Fruit fly (Drosophila melanogaster) whole organism: ENCODE measurements around the gene Alp12.

ENCODE experiments used
- CG8478 ChIP-seq: fragments of >200 bp; optimal IDR thresholded peaks from 2 replicates; lab custom pipeline; 2018; ENCODE audit warnings: inconsistent platforms
- Dll ChIP-seq: fragments of >200 bp; optimal IDR thresholded peaks from 2 replicates; lab custom pipeline; 2017
- EcR ChIP-seq, 2 experiments: fragments of >200 bp; optimal IDR thresholded peaks; 2 replicates each; lab custom pipeline; 2017; ENCODE audit warnings: missing biosample characterization in 2 of 2, missing genetic modification characterization in 2 of 2, missing genetic modification reagents in 2 of 2
- pan ChIP-seq: fragments of >200 bp; optimal IDR thresholded peaks from 2 replicates; lab custom pipeline; 2017
- psq ChIP-seq: fragments of >200 bp; optimal IDR thresholded peaks from 2 replicates; lab custom pipeline; 2017
- usp ChIP-seq: fragments of >200 bp; optimal IDR thresholded peaks from 2 replicates; lab custom pipeline; 2017; ENCODE audit warnings: missing biosample characterization, missing genetic modification characterization, mixed read lengths

Alp12 gene

DNA sequence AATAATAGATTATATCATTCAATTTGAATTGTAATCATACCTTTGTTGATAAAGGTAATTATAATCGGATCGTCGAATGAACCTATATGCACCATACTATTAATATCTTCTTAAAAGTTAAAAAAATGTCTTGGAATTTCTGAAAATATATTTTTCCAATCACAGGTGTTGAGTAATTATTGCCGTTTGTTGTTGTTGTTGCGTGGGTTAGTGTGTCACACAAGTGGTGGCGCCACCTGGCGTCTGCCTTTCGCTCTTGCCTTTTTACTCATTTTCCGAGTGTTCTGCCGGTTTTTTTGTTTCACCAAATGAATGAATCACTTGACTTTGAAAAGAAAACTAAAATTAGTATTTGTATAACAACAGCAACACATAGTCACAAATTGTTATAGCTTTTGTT is 8.7 kb upstream of the Alp12 start:
- no peak for TF ChIP-seq CG8478 (lab: Kevin White, UChicago)
- no peak for TF ChIP-seq psq (lab: Kevin White, UChicago)
- TF ChIP-seq Dll (lab: Kevin White, UChicago) = no peak
- TF ChIP-seq EcR (GFP tag; optimal IDR thresholded peaks at IDR 0.05; lab: Kevin White, UChicago) = no peak
- TF ChIP-seq usp (GFP tag; lab: Kevin White, UChicago) = no peak
- no peak for TF ChIP-seq pan

DNA sequence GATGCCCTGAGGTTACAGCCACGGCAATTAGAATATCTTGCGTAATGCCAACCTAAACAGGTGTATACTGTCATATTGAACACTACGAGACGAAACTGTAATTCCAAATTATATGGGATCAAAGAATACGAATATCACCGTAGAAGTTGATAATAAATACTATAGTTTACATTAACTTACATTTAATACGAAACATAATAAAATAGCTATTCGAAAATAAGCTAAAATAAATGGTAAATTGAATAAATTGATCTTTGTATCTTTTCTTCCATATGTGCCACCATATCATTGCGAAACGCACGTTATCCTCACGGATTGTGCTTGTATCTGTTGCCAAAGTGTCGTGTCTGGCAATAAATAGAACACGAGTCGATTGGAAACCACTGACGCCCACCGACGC is 8.0 kb upstream of the Alp12 start:
- no peak for TF ChIP-seq Dll (lab: Kevin White, UChicago)
- TF ChIP-seq CG8478 (lab: Kevin White, UChicago) = no peak
- no peak for TF ChIP-seq EcR (GFP tag; optimal IDR thresholded peaks at IDR 0.05; lab: Kevin White, UChicago)
- no peak for TF ChIP-seq usp (GFP tag; lab: Kevin White, UChicago)
- no peak for TF ChIP-seq pan
- TF ChIP-seq psq (lab: Kevin White, UChicago) = no peak

DNA sequence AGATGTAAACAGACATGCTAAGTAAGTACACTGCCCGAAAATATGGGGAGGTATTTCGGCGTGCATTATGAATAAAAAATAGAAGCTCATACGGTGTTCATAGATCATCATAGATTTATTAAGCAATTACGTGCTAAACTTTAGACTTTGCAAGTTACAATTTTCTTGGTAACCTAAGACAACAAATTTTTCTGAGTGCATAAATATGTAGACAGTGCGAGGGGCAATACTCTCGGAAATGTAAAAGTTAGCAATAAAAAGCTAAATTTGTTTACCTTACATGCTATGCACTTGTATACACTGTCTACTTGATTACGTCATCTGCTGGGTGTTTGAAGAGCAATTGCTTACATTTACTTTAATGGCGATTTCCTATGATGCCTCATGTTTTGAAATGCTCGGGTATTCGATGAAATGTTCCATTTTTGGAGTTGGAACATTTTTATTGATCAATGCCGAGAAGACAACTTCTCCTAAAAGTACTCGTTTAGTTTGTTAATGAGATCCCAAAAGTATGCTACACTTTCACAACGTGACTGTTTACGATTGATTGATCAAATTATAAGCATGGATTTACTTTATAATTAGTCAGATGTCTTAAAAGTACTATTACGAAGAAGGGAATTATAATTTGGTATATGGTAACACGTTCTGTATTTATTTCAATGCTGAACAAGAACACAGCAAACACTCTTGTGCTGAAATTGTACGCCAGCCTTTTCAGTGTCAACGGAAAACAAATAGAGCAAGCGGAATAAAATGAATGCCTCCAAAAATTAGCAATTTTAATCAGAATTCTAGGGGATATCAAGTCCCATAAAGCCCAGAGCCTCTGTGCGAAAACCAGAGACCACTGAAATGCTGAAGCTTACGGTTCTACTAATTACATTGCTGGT is 7.0 kb upstream of the Alp12 start, which contains the start of gene Lectin-galC1:
Gene Lectin-galC1 (plus strand): TSS at position 846 of the 896 bp plus-strand sequence.
- TF ChIP-seq usp (GFP tag; lab: Kevin White, UChicago) (no peak), psq (lab: Kevin White, UChicago) (no peak), pan (no peak), Dll (lab: Kevin White, UChicago) (no peak), EcR (GFP tag; optimal IDR thresholded peaks at IDR 0.05; lab: Kevin White, UChicago) (no peak), CG8478 (lab: Kevin White, UChicago) (no peak)

DNA sequence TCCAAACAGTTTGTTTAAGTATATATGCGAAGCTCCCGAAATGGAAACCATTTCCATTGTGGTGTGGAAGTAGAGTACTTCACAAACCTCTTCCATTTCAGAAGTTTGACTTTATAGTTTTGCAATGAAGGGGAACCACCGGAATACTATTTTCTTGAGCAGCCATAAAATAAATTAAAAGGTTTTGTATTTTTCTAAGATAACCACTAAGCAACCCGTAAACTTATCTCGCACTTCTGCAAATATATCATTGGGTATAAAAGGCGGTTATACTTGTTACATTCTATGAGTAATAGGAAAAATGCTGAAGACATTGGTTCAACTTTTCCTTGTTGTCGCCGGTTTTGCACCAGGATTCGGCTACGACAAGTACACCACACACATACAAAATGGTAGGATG is 5.8 kb upstream of the Alp12 start, which contains the start of gene lectin-37Da:
Gene lectin-37Da (plus strand): TSS at position 301 of the 400 bp plus-strand sequence.
- TF ChIP-seq pan (no peak), EcR (GFP tag; optimal IDR thresholded peaks at IDR 0.05; lab: Kevin White, UChicago) (no peak), psq (lab: Kevin White, UChicago) (no peak), CG8478 (lab: Kevin White, UChicago) (no peak), usp (GFP tag; lab: Kevin White, UChicago) (no peak), Dll (lab: Kevin White, UChicago) (no peak)

DNA sequence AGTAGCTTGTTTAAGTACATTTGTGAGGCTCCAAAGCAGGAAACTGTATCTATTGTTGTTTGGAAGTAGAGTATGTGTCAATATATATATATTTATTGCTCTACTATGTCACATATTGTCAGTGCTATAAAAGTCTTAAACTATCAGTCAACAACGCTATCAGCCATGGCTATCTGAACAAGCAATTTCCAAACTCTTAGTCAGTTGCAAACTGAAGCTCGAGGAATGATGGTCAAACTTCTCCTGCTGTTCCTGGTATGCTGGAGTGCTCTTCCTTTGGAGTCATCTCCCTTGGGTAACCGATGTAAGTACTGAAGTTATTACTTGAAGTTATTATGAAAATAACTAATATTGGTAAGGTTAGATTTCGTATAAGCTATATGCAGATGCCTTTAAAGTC is 5.0 kb upstream of the Alp12 start, which contains the start of gene lectin-37Db:
Gene lectin-37Db (plus strand): TSS at position 204 of the 400 bp plus-strand sequence.
- TF ChIP-seq EcR (GFP tag; optimal IDR thresholded peaks at IDR 0.05; lab: Kevin White, UChicago) (no peak), CG8478 (lab: Kevin White, UChicago) (no peak), psq (lab: Kevin White, UChicago) (no peak), Dll (lab: Kevin White, UChicago) (no peak), usp (GFP tag; lab: Kevin White, UChicago) (no peak), pan (no peak)

DNA sequence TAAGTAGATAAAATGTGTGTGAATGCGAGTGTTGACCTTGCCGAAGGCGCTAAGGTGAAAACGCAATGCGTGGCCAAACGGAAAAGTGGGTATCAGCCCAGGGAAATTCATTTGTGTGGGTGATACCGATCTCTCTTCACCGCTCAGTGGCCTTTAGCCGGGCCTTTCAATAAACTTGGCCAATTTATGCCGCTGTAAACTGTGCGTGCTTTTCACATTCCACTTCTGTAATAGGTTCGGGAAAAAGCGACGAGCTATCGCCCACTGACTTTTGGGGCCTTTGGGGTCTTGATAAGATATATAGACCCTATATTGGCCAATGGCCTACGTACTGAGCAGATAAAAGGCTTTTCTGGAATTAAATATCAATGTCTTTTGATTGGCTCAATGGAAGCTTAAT is 2.3 kb upstream of the Alp12 start:
- TF ChIP-seq EcR (GFP tag; optimal IDR thresholded peaks at IDR 0.05; lab: Kevin White, UChicago) (no peak), pan (no peak), Dll (lab: Kevin White, UChicago) (no peak), usp (GFP tag; lab: Kevin White, UChicago) (no peak), CG8478 (lab: Kevin White, UChicago) (no peak), psq (lab: Kevin White, UChicago) (no peak)

DNA sequence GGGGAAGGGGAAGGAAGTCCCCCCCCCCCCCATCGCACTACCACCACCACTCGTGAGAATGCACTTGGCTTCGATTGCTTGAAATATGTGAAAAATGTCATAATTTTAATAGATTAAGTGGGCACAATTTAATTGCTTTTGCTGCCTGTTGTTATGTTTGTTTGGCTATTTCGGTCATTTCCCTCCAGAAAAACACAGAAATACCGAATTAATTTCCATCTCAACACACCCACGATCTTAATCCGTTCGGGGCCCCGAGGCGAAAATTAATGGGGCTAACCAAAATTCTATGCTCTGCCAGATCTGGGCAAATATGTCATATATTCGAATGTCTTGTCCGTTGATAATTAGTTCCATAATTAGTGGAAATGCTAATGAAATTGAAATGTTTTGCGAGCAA is 1.2 kb upstream of the Alp12 start:
- TF ChIP-seq usp (GFP tag; lab: Kevin White, UChicago) (no peak), EcR (GFP tag; optimal IDR thresholded peaks at IDR 0.05; lab: Kevin White, UChicago) (no peak), psq (lab: Kevin White, UChicago) (no peak), pan (no peak), Dll (lab: Kevin White, UChicago) (no peak), CG8478 (lab: Kevin White, UChicago) (no peak)

DNA sequence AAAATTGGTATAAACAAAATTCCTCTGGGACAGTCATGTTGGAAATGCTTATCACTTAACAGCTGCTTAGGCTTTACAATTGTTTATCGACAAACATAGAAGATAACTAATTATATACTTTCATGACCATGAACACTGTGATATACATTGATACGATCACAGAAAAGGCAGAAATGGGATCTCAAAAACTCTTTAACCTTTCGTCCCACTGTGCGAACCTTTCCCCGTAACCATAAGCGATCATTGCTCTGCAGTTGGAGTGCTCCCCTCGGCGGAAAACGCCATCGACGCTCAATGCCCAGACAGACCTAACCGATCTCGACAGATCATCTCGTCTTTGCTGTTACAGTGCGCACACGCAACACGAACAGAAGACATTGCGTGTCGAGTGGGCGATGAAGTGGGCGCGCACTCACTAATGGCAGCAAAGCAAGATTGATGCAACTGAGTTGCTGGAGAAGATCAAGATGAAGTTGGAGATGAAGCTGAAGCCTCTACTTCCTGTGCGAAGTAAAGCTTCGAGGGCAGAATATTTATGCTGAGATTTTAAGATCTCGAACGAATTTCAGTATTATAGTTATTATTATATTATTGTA is 555 bp downstream of the Alp12 start:
- TF ChIP-seq psq (lab: Kevin White, UChicago) (no peak), usp (GFP tag; lab: Kevin White, UChicago) (no peak), Dll (lab: Kevin White, UChicago) (no peak), EcR (GFP tag; optimal IDR thresholded peaks at IDR 0.05; lab: Kevin White, UChicago) (no peak), CG8478 (lab: Kevin White, UChicago) (no peak), pan (no peak)

DNA sequence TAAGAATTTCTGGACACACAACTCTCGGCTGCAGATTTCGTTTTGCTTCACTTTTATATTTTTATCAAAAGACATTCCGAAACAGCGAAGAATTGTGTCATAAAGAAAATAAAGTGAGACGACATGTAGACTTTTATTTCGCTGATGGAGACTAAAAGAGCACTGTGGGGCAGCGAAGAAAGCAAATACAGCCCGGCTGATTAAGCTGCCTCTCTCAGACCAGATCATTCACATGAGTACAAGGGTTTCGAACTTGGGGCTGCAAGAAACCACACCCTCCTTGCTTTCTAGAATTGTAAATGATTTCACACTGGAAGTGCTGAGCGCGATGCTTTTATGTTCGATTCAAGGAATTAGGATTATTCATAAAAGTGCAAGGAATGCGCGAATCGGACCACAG is 1.3 kb downstream of the Alp12 start:
- TF ChIP-seq CG8478 (lab: Kevin White, UChicago) (no peak), pan (no peak), EcR (GFP tag; optimal IDR thresholded peaks at IDR 0.05; lab: Kevin White, UChicago) (no peak), usp (GFP tag; lab: Kevin White, UChicago) (no peak), Dll (lab: Kevin White, UChicago) (no peak), psq (lab: Kevin White, UChicago) (no peak)

DNA sequence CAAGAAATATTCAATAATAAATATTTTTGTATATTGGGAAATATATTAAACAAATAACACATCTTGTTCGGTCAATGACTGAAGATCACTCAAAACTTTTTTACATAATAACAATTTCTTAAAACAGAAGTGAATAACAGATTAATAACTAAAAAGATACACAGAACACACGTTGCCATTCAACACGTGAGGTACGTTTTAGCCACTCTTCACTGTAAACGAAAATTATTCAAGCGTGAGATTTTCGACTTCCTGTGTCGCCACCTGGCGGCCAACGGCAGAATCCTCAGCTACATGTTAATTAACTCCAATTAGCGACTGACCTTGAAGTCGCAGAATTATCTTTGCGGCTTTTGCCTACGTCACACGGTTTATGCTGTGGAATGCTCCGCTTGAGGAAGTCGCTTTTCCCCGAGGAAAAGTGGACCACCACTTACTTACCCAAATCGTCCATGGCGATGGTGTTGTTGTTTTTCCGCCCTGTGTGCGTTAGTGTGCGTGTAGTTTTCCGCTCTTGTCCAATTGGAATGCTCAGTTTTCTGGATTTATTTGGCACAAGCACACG is 2.0 kb downstream of the Alp12 start:
- TF ChIP-seq pan (peak; percentile 53), psq (lab: Kevin White, UChicago) (no peak), CG8478 (lab: Kevin White, UChicago) (no peak), usp (GFP tag; lab: Kevin White, UChicago) (no peak)

DNA sequence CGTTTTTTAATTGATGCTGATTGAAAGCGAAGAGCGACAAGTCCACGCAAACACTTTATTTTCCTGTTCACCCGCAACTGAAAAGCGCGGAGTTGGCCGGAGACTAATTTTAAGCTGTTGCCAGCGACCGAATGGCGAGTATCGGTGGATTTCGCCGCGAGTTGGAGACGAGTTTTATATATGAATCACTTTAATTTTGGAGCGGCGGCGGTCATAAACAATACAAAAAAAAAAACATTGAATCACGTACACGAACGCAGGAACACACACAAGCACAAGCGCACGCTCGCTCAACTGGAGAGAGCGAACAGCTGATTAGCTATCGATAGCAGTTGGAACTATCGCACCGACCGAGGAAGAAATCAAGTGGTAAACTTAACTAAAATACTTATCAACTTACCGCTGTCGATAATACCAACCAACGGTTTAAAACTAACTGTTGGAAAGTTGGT is 2.5 kb downstream of the Alp12 start, which contains the start of gene Pax:
Gene Pax (minus strand): TSS at position 267 of the 452 bp plus-strand sequence.
- TF ChIP-seq CG8478 (lab: Kevin White, UChicago) (no peak), psq (lab: Kevin White, UChicago) (no peak), usp (GFP tag; lab: Kevin White, UChicago) (no peak), pan (no peak), Dll (lab: Kevin White, UChicago) (peak; percentile 3), EcR (GFP tag; optimal IDR thresholded peaks at IDR 0.05; lab: Kevin White, UChicago) (no peak)
